Fruit fly (Drosophila melanogaster) whole organism, embryonic: Measurements from ENCODE around the gene CG7728.

Experiments used
- BEAF-32 ChIP-seq: fragments of 200-800 bp; sonication (Bioruptor generic); optimal IDR thresholded peaks from 3 replicates; lab custom pipeline; 2017; ENCODE audit warnings: missing biosample characterization, missing genetic modification characterization, mild to moderate bottlenecking, moderate library complexity, missing genetic modification reagents
- Bgb ChIP-seq: fragments of 200-800 bp; sonication (Bioruptor generic); IDR thresholded peaks from 2 replicates; pipeline ENCODE4 v1.3.6; 2022; ENCODE audit warnings: missing biosample characterization, missing genetic modification characterization; ENCODE audit not compliant: partially characterized antibody
- Blimp-1 ChIP-seq: fragments of 200-800 bp; sonication (Bioruptor generic); optimal IDR thresholded peaks from 3 replicates; lab custom pipeline; 2018; ENCODE audit warnings: missing biosample characterization, missing genetic modification characterization, mild to moderate bottlenecking, moderate library complexity, missing genetic modification reagents
- Bteb2 ChIP-seq: fragments of 200-800 bp; sonication (Bioruptor generic); optimal IDR thresholded peaks from 2 replicates; lab custom pipeline; 2016; ENCODE audit warnings: missing biosample characterization, missing genetic modification characterization
- CG1024 ChIP-seq: fragments of 200-800 bp; sonication (Bioruptor generic); IDR thresholded peaks from 2 replicates; pipeline ENCODE4 v1.3.6; 2022; ENCODE audit warnings: missing biosample characterization, missing genetic modification characterization
- CG10321 ChIP-seq: fragments of 200-800 bp; sonication (Bioruptor generic); IDR thresholded peaks from 2 replicates; pipeline ENCODE4 v1.3.6; 2022; ENCODE audit warnings: missing biosample characterization, missing genetic modification characterization
- CG11560 ChIP-seq: fragments of 200-800 bp; sonication (Bioruptor generic); IDR thresholded peaks from 3 replicates; pipeline ENCODE4 v1.3.6; 2022; ENCODE audit warnings: missing biosample characterization, missing genetic modification characterization
- CG13424 ChIP-seq: fragments of 200-800 bp; sonication (Bioruptor generic); optimal IDR thresholded peaks from 2 replicates; lab custom pipeline; 2019; ENCODE audit warnings: missing biosample characterization, mild to moderate bottlenecking, missing genetic modification characterization, moderate library complexity
- CG14014 ChIP-seq: fragments of 200-800 bp; sonication (Bioruptor generic); IDR thresholded peaks from 2 replicates; pipeline ENCODE4 v1.3.6; 2022; ENCODE audit warnings: missing biosample characterization, missing genetic modification characterization
- CG15479 ChIP-seq: fragments of 200-800 bp; sonication (Bioruptor generic); optimal IDR thresholded peaks from 3 replicates; lab custom pipeline; 2019; ENCODE audit warnings: missing biosample characterization, mild to moderate bottlenecking, missing genetic modification characterization, moderate library complexity
- CG15696 ChIP-seq: fragments of 200-800 bp; sonication (Bioruptor generic); optimal IDR thresholded peaks from 2 replicates; lab custom pipeline; 2019; ENCODE audit warnings: missing biosample characterization, mild to moderate bottlenecking, missing genetic modification characterization, moderate library complexity
- CG1603 ChIP-seq: fragments of 200-800 bp; sonication (Bioruptor generic); optimal IDR thresholded peaks from 2 replicates; lab custom pipeline; 2019; ENCODE audit warnings: missing biosample characterization, mild to moderate bottlenecking, missing genetic modification characterization, moderate library complexity
- CG17361 ChIP-seq: fragments of 200-800 bp; sonication (Bioruptor generic); IDR thresholded peaks from 3 replicates; pipeline ENCODE4 v1.3.6; 2022; ENCODE audit warnings: missing biosample characterization, missing genetic modification characterization
- CG1832 ChIP-seq: fragments of 200-800 bp; sonication (Bioruptor generic); optimal IDR thresholded peaks from 2 replicates; lab custom pipeline; 2017; ENCODE audit warnings: missing biosample characterization, mild to moderate bottlenecking, missing genetic modification characterization, inconsistent platforms
- CG2116 ChIP-seq: fragments of 200-800 bp; sonication (Bioruptor generic); optimal IDR thresholded peaks from 3 replicates; lab custom pipeline; 2018; ENCODE audit warnings: missing biosample characterization, mild to moderate bottlenecking, missing genetic modification characterization
- CG2678 ChIP-seq: fragments of 200-800 bp; sonication (Bioruptor generic); optimal IDR thresholded peaks from 3 replicates; lab custom pipeline; 2019; ENCODE audit warnings: missing biosample characterization, mild to moderate bottlenecking, missing genetic modification characterization, moderate library complexity
- CG2712 ChIP-seq: fragments of 200-800 bp; optimal IDR thresholded peaks from 3 replicates; lab custom pipeline; 2019; ENCODE audit warnings: missing biosample characterization, mild to moderate bottlenecking, missing genetic modification characterization, moderate library complexity
- CG2889 ChIP-seq: fragments of 200-800 bp; sonication (Bioruptor generic); IDR thresholded peaks from 3 replicates; pipeline ENCODE4 v1.3.6; 2022; ENCODE audit warnings: missing biosample characterization, missing genetic modification characterization
- CG33213 ChIP-seq: fragments of 200-800 bp; sonication (Bioruptor generic); optimal IDR thresholded peaks from 3 replicates; lab custom pipeline; 2016; ENCODE audit warnings: missing biosample characterization, missing genetic modification characterization
- CG4328 ChIP-seq: fragments of 200-800 bp; sonication (Bioruptor generic); optimal IDR thresholded peaks from 3 replicates; lab custom pipeline; 2017; ENCODE audit warnings: missing biosample characterization, missing genetic modification reagents, missing genetic modification characterization
- CG6272 ChIP-seq: fragments of 200-800 bp; sonication (Bioruptor generic); IDR thresholded peaks from 2 replicates; pipeline ENCODE4 v1.3.6; 2022; ENCODE audit warnings: missing biosample characterization, missing genetic modification characterization
- CG7357 ChIP-seq: fragments of 200-800 bp; sonication (Bioruptor generic); IDR thresholded peaks from 3 replicates; pipeline ENCODE4 v1.3.6; 2022; ENCODE audit warnings: missing biosample characterization, missing genetic modification characterization
- CG7928 ChIP-seq: fragments of 200-800 bp; sonication (Bioruptor generic); optimal IDR thresholded peaks from 2 replicates; lab custom pipeline; 2017; ENCODE audit warnings: missing biosample characterization, mild to moderate bottlenecking, missing genetic modification characterization
- CG8478 ChIP-seq: fragments of >200 bp; optimal IDR thresholded peaks from 2 replicates; lab custom pipeline; 2018
- Elba2 ChIP-seq: fragments of 200-800 bp; sonication (Bioruptor generic); optimal IDR thresholded peaks from 3 replicates; lab custom pipeline; 2016; ENCODE audit warnings: missing biosample characterization, missing genetic modification characterization
- Gsc ChIP-seq: fragments of 200-800 bp; sonication (Bioruptor generic); IDR thresholded peaks from 2 replicates; pipeline ENCODE4 v1.3.6; 2022; ENCODE audit warnings: missing biosample characterization, missing genetic modification characterization
- MTF-1 ChIP-seq: fragments of 200-800 bp; sonication (Bioruptor generic); optimal IDR thresholded peaks from 2 replicates; lab custom pipeline; 2018; ENCODE audit warnings: missing biosample characterization, mild to moderate bottlenecking, missing genetic modification characterization, borderline replicate concordance
- Mad ChIP-seq: fragments of 200-800 bp; sonication (Bioruptor generic); optimal IDR thresholded peaks from 2 replicates; lab custom pipeline; 2016; ENCODE audit warnings: missing biosample characterization, missing genetic modification characterization
- Nf-YA ChIP-seq: fragments of 200-800 bp; sonication (Bioruptor generic); IDR thresholded peaks from 2 replicates; pipeline ENCODE4 v1.3.6; 2022; ENCODE audit warnings: missing biosample characterization, missing genetic modification characterization
- ac ChIP-seq: fragments of 200-800 bp; sonication (Bioruptor generic); optimal IDR thresholded peaks from 3 replicates; lab custom pipeline; 2017; ENCODE audit warnings: missing biosample characterization, mild to moderate bottlenecking, missing genetic modification characterization
- ato ChIP-seq: fragments of 200-800 bp; sonication (Bioruptor generic); IDR thresholded peaks from 2 replicates; pipeline ENCODE4 v1.3.6; 2022; ENCODE audit warnings: missing biosample characterization, missing genetic modification characterization; ENCODE audit not compliant: partially characterized antibody
- bowl ChIP-seq: fragments of 200-800 bp; sonication (Bioruptor generic); IDR thresholded peaks from 2 replicates; pipeline ENCODE4 v1.3.6; 2022; ENCODE audit warnings: missing biosample characterization, missing genetic modification characterization
- cg ChIP-seq: fragments of 200-800 bp; sonication (Bioruptor generic); optimal IDR thresholded peaks from 3 replicates; lab custom pipeline; 2019; ENCODE audit warnings: missing biosample characterization, mild to moderate bottlenecking, missing genetic modification characterization, moderate library complexity
- en ChIP-seq: fragments of 200-800 bp; sonication (Bioruptor generic); optimal IDR thresholded peaks from 2 replicates; lab custom pipeline; 2016; ENCODE audit warnings: missing biosample characterization, missing genetic modification characterization
- gcm2 ChIP-seq: fragments of 200-800 bp; sonication (Bioruptor generic); optimal IDR thresholded peaks from 2 replicates; lab custom pipeline; 2016; ENCODE audit warnings: missing biosample characterization, missing genetic modification characterization
- grau ChIP-seq: fragments of 200-800 bp; optimal IDR thresholded peaks from 3 replicates; lab custom pipeline; 2019; ENCODE audit warnings: missing biosample characterization, mild to moderate bottlenecking, missing genetic modification characterization, moderate library complexity
- gsb-n ChIP-seq: fragments of 200-800 bp; sonication (Bioruptor generic); optimal IDR thresholded peaks from 3 replicates; lab custom pipeline; 2018; ENCODE audit warnings: missing biosample characterization, mild to moderate bottlenecking, missing genetic modification characterization
- ham ChIP-seq: fragments of 200-800 bp; sonication (Bioruptor generic); IDR thresholded peaks from 2 replicates; pipeline ENCODE4 v1.3.6; 2022; ENCODE audit warnings: missing biosample characterization, missing genetic modification characterization
- lab ChIP-seq: fragments of 200-800 bp; sonication (Bioruptor generic); optimal IDR thresholded peaks from 3 replicates; lab custom pipeline; 2017; ENCODE audit warnings: missing biosample characterization, missing genetic modification characterization, mild to moderate bottlenecking, moderate library complexity, missing genetic modification reagents
- nerfin-2 ChIP-seq: fragments of 200-800 bp; sonication (Bioruptor generic); IDR thresholded peaks from 2 replicates; pipeline ENCODE4 v1.3.6; 2022; ENCODE audit warnings: missing biosample characterization, missing genetic modification characterization; ENCODE audit not compliant: partially characterized antibody
- pros ChIP-seq: fragments of 200-800 bp; sonication (Bioruptor generic); optimal IDR thresholded peaks from 3 replicates; lab custom pipeline; 2019; ENCODE audit warnings: missing biosample characterization, mild to moderate bottlenecking, missing genetic modification characterization, moderate library complexity
- psq ChIP-seq: fragments of 200-800 bp; sonication (Bioruptor generic); optimal IDR thresholded peaks from 2 replicates; lab custom pipeline; 2017; ENCODE audit warnings: missing biosample characterization, missing genetic modification characterization
- ro ChIP-seq: fragments of 200-800 bp; sonication (Bioruptor generic); IDR thresholded peaks from 2 replicates; pipeline ENCODE4 v1.3.6; 2022; ENCODE audit warnings: missing biosample characterization, missing genetic modification characterization
- tin ChIP-seq: fragments of 200-800 bp; sonication (Bioruptor generic); optimal IDR thresholded peaks from 3 replicates; lab custom pipeline; 2016; ENCODE audit warnings: missing biosample characterization, missing genetic modification characterization
- tx ChIP-seq: fragments of 200-800 bp; sonication (Bioruptor generic); optimal IDR thresholded peaks from 2 replicates; lab custom pipeline; 2016; ENCODE audit warnings: missing biosample characterization, missing genetic modification characterization
- vvl ChIP-seq: fragments of 200-800 bp; sonication (Bioruptor generic); IDR thresholded peaks from 2 replicates; pipeline ENCODE4 v1.3.6; 2022; ENCODE audit warnings: missing biosample characterization, missing genetic modification characterization
- wor ChIP-seq: fragments of 200-800 bp; sonication (Bioruptor generic); IDR thresholded peaks from 2 replicates; pipeline ENCODE4 v1.3.6; 2022; ENCODE audit warnings: missing biosample characterization, missing genetic modification characterization
- zf30C ChIP-seq: fragments of 200-800 bp; sonication (Bioruptor generic); optimal IDR thresholded peaks from 3 replicates; lab custom pipeline; 2018; ENCODE audit warnings: missing biosample characterization, mild to moderate bottlenecking, missing genetic modification characterization

The CG7728 gene

DNA sequence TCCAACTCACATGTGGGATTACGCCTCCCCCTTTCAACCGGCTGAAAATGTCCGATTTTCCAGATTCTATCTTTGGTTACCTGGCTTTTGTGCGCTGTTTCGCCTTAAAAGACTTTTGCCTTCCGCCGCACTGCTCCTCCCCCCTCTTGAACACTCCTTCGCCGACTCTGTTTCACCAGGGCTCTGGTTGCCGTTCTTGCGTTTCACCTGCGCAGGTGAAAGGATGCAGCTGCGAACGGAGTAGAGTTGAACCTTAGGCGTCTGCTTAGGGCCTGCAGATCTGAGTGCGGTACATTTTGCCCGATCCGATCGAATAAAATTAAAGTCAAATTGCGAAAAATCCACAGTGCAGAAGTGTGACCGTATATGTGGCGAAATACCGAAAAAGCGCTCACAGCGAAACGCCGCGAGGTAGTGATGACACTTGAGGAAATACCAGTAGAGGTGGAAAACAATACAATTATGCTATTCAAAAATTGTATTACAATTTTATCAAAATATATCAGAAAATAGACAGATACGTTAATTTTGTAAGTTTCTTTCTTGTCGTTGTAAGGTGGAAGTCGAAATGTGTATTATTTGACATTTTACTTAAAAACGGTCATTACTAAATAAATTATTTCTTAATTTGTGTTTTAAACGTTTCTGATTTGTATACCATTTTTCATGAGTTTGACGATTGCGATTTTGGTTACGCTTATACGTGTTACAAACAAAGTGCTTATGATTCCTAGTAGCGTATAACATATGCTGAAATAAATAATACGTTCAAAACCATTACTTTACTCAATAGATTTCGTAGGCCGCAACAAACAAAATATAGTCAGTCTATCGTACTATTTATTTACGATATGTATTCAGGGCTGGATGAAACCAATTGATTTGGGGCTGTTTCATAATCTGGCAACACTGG is at the start of gene CG7728, which contains the start of gene CG6664 (continued):
- TF ChIP-seq Blimp-1 (GFP tag; lab: Kevin White, UChicago) (peak; percentile 6), ham (GFP tag; lab: Robert Waterston, UW) (no peak), CG11560 (no peak), pros (GFP tag; lab: Kevin White, UChicago) (no peak), CG1603 (tag; lab: Kevin White, UChicago) (peak; percentile 61), en (GFP tag; lab: Kevin White, UChicago) (no peak), CG4328 (GFP tag; lab: Kevin White, UChicago) (peak; percentile 56), zf30C (no peak), tx (GFP tag; lab: Kevin White, UChicago) (peak; percentile 36), CG15479 (GFP tag; lab: Kevin White, UChicago) (no peak), Gsc (GFP tag; lab: Robert Waterston, UW) (no peak), Nf-YA (GFP tag; lab: Robert Waterston, UW) (no peak), wor (GFP tag; lab: Robert Waterston, UW) (0 out of 2 replicates have a peak, but pooled peaks have one; percentile 28), bowl (GFP tag; lab: Robert Waterston, UW) (no peak), BEAF-32 (GFP tag; lab: Kevin White, UChicago) (peak; percentile 80), CG2678 (tag; lab: Kevin White, UChicago) (no peak), gsb-n (tag; lab: Kevin White, UChicago) (no peak), Elba2 (GFP tag; lab: Kevin White, UChicago) (peak; percentile 44), CG1024 (GFP tag; lab: Robert Waterston, UW) (no peak), MTF-1 (GFP tag; lab: Kevin White, UChicago) (peak; percentile 54), Bteb2 (GFP tag; lab: Kevin White, UChicago) (no peak), CG2116 (GFP tag; lab: Kevin White, UChicago) (peak; percentile 42), ato (GFP tag; lab: Robert Waterston, UW) (no peak), CG2712 (tag; lab: Kevin White, UChicago) (peak; percentile 51), tin (peak; percentile 44), CG33213 (GFP tag; lab: Kevin White, UChicago) (peak; percentile 32), CG14014 (GFP tag; lab: Robert Waterston, UW) (peak; percentile 25), CG7928 (GFP tag; lab: Kevin White, UChicago) (peak; percentile 91), Mad (no peak), CG8478 (no peak), ro (GFP tag; lab: Robert Waterston, UW) (no peak), CG1832 (no peak), nerfin-2 (GFP tag; lab: Robert Waterston, UW) (0 out of 2 replicates have a peak, but pooled peaks have one; percentile 14), CG10321 (GFP tag; lab: Robert Waterston, UW) (no peak), CG6272 (peak; percentile 44), CG2889 (peak; percentile 29; the same call in 1 of the 3 replicates), cg (GFP tag; lab: Kevin White, UChicago) (no peak), CG13424 (tag; lab: Kevin White, UChicago) (peak; percentile 68), CG15696 (tag; lab: Kevin White, UChicago) (peak; percentile 42), ac (GFP tag; lab: Kevin White, UChicago) (no peak), CG7357 (GFP tag; lab: Robert Waterston, UW) (no peak), vvl (GFP tag; lab: Robert Waterston, UW) (peak; percentile 28), grau (tag; lab: Kevin White, UChicago) (peak; percentile 49), CG17361 (GFP tag; lab: Robert Waterston, UW) (peak; percentile 78), psq (no peak), Bgb (GFP tag; lab: Robert Waterston, UW) (peak; percentile 62; the same call in 1 of the 2 replicates), lab (no peak), gcm2 (GFP tag; lab: Kevin White, UChicago) (no peak)
